Worm (Caenorhabditis elegans): ENCODE results near the gene npr-42.

DNA sequence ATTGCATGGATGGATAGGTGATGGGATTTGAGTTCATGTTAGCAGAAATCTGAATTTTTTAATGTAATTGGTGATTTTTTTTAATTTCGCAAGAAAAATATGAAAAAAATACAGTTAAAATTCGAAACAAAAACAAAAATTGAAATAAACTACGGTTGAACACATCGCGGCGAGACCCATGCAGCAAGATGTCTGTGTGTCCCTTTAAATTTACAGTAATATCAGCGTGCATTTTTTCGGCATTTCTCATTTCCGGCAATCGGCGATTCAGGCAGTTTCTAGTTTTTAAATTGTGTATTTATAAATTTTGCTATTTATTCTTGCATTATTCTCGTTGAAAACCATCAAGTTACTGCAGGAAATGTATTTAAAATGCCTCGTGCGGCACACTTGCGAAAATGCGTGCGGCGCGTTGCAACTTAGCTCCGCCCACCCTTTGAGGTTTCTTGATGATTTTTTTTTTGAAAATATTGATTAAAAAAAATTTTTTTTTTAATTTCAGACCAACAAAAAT is 38.2 kb upstream of the npr-42 start, which contains the start of the genes fbxc-44 and C16A11.2:
- no peak for TF ChIP-seq nhr-10 (tag; optimal IDR thresholded peaks at IDR 0.05)
- no peak for TF ChIP-seq elt-3 (tag; optimal IDR thresholded peaks at IDR 0.05)
- no peak for TF ChIP-seq unc-62 (GFP tag; optimal IDR thresholded peaks at IDR 0.05)
- no peak for TF ChIP-seq R02D3.7 (tag; optimal IDR thresholded peaks at IDR 0.05)

All from whole organism, L2 larva.